Fruit fly (Drosophila melanogaster): ENCODE measurements around the gene CG17141.
A peak's percentile ranks its signal among the peaks of the same experiment; 100 is the strongest.

The CG17141 gene

dm6 chr3R:22752929-22753328 is 5.5 kb upstream of the CG17141 start (continued):
- no peak for TF ChIP-seq zen2 (GFP tag; IDR thresholded peaks at IDR 0.05; ENCODE audit: partially characterized antibody)
- 0 out of 3 replicates have a peak, but pooled peaks have one; percentile 29 for TF ChIP-seq CG2199 (GFP tag; IDR thresholded peaks at IDR 0.05)
- TF ChIP-seq CG18599 (GFP tag; optimal IDR thresholded peaks at IDR 0.05): peak; percentile 21

dm6 chr3R:22751698-22752097 is 4.3 kb upstream of the CG17141 start:
- TF ChIP-seq CG10321 (GFP tag; IDR thresholded peaks at IDR 0.05) (no peak), Awh (GFP tag; IDR thresholded peaks at IDR 0.05) (peak; percentile 65; the same call in 1 of the 2 replicates), Opbp (GFP tag; IDR thresholded peaks at IDR 0.05; ENCODE audit: partially characterized antibody) (peak; percentile 20; the same call in 1 of the 3 replicates), CG18476 (GFP tag; optimal IDR thresholded peaks at IDR 0.05) (peak; percentile 72), pfk (GFP tag; optimal IDR thresholded peaks at IDR 0.05) (no peak), unc-4 (GFP tag; IDR thresholded peaks at IDR 0.05; ENCODE audit: partially characterized antibody) (no peak), sd (tag; optimal IDR thresholded peaks at IDR 0.05) (peak; percentile 65), Blimp-1 (GFP tag; optimal IDR thresholded peaks at IDR 0.05) (peak; percentile 95), bsh (GFP tag; optimal IDR thresholded peaks at IDR 0.05) (no peak), Med (GFP tag) (peak; percentile 20), oc (tag; optimal IDR thresholded peaks at IDR 0.05) (peak; percentile 18), ranshi (GFP tag; IDR thresholded peaks at IDR 0.05) (no peak), CG15601 (tag; optimal IDR thresholded peaks at IDR 0.05) (peak; percentile 2), CG14710 (tag; optimal IDR thresholded peaks at IDR 0.05) (no peak), sqz (GFP tag; optimal IDR thresholded peaks at IDR 0.05) (peak; percentile 29), hkb (optimal IDR thresholded peaks at IDR 0.05) (peak; percentile 36), hkb (GFP tag; IDR thresholded peaks at IDR 0.05) (no peak), zfh2 (GFP tag; optimal IDR thresholded peaks at IDR 0.05) (no peak), Hr78 (GFP tag; optimal IDR thresholded peaks at IDR 0.05) (peak in 1 of 2 experiments; percentile 80), dm (GFP tag; optimal IDR thresholded peaks at IDR 0.05) (no peak), chm (GFP tag; IDR thresholded peaks at IDR 0.05) (0 out of 2 replicates have a peak, but pooled peaks have one; percentile 34), pb (GFP tag; optimal IDR thresholded peaks at IDR 0.05) (no peak), br (optimal IDR thresholded peaks at IDR 0.05) (no peak), H15 (GFP tag; IDR thresholded peaks at IDR 0.05) (0 out of 3 replicates have a peak, but pooled peaks have one; percentile 8), crol (GFP tag; IDR thresholded peaks at IDR 0.05) (peak; percentile 62), CG2199 (GFP tag; IDR thresholded peaks at IDR 0.05) (0 out of 3 replicates have a peak, but pooled peaks have one; percentile 22)

dm6 chr3R:22751111-22751510 is 3.7 kb upstream of the CG17141 start:
- TF ChIP-seq klu (GFP tag; IDR thresholded peaks at IDR 0.05) (no peak), dmrt99B (tag; optimal IDR thresholded peaks at IDR 0.05) (no peak), CG16779 (GFP tag; IDR thresholded peaks at IDR 0.05) (no peak), zen (tag; optimal IDR thresholded peaks at IDR 0.05) (no peak), CG8290 (GFP tag; optimal IDR thresholded peaks at IDR 0.05) (no peak), CG8290 (tag; optimal IDR thresholded peaks at IDR 0.05) (peak in 1 of 2 experiments; percentile 5), CG14860 (GFP tag; IDR thresholded peaks at IDR 0.05; ENCODE audit: partially characterized antibody) (no peak), BtbVII (GFP tag; optimal IDR thresholded peaks at IDR 0.05) (no peak), CG17612 (GFP tag; IDR thresholded peaks at IDR 0.05) (no peak), Usf (GFP tag; optimal IDR thresholded peaks at IDR 0.05) (no peak), CG42726 (GFP tag; IDR thresholded peaks at IDR 0.05; ENCODE audit: partially characterized antibody) (no peak), CG6654 (GFP tag; optimal IDR thresholded peaks at IDR 0.05) (no peak), CG34376 (GFP tag; optimal IDR thresholded peaks at IDR 0.05) (no peak), CG11696 (GFP tag; IDR thresholded peaks at IDR 0.05) (peak; percentile 57), CG9932 (GFP tag; IDR thresholded peaks at IDR 0.05) (no peak), Xbp1 (GFP tag; optimal IDR thresholded peaks at IDR 0.05) (no peak), CG17328 (GFP tag; IDR thresholded peaks at IDR 0.05) (no peak), wek (GFP tag; optimal IDR thresholded peaks at IDR 0.05) (no peak), dati (GFP tag; IDR thresholded peaks at IDR 0.05) (no peak), CG11093 (GFP tag; IDR thresholded peaks at IDR 0.05) (no peak), Gsc (GFP tag; IDR thresholded peaks at IDR 0.05) (no peak), slbo (GFP tag; IDR thresholded peaks at IDR 0.05) (peak; percentile 15; the same call in 1 of the 2 replicates)
